Fruit fly (Drosophila melanogaster): ENCODE results near the gene ND-13B.

The ND-13B gene

DNA sequence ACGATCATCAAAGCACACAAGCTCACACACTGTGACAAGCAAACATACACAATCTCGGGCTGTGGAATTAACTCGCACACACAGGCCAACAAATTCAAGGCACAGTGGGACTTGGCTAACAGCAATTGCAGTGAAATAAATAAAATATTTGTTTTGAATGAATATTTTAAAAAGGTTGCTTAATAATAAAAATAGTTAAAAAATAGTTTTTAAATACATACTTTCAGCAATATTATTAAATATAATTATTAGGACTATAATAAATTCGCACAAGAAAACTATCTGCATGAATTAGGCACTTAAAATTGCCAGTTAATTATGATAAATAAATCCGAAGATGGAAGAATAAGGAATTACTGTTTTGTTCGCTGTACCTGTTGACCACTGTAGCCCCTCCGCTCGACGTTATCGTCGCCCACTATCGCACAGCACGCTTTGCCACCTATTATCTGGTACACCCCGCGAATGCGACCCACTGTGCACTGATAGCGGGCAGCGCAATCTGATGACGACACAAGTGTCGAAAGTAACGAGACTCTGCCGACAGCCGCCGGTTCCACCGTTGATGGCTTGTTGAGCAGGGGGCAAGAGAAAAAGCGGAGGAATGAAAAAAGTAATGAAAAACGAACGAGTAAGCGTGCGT is 11.1 kb downstream of the ND-13B start (continued):
- TF ChIP-seq CG11398 (GFP tag; optimal IDR thresholded peaks at IDR 0.05) (peak; percentile 82), Ada2b (GFP tag; IDR thresholded peaks at IDR 0.05) (peak; percentile 95), ERR (GFP tag; optimal IDR thresholded peaks at IDR 0.05) (peak; percentile 39), CG8944 (GFP tag; optimal IDR thresholded peaks at IDR 0.05) (peak; percentile 70), CG6175 (GFP tag; IDR thresholded peaks at IDR 0.05) (peak; percentile 96), abd-A (tag; optimal IDR thresholded peaks at IDR 0.05) (peak; percentile 72), oc (tag; optimal IDR thresholded peaks at IDR 0.05) (peak; percentile 96), CG11560 (tag; IDR thresholded peaks at IDR 0.05) (peak; percentile 92), CG34376 (GFP tag; optimal IDR thresholded peaks at IDR 0.05) (peak; percentile 98), CG1529 (GFP tag; optimal IDR thresholded peaks at IDR 0.05) (peak; percentile 98), CG4617 (GFP tag; optimal IDR thresholded peaks at IDR 0.05; ENCODE audit: borderline replicate concordance) (peak; percentile 91), Abd-B (GFP tag; optimal IDR thresholded peaks at IDR 0.05) (peak; percentile 96), inv (GFP tag; IDR thresholded peaks at IDR 0.05; ENCODE audit: partially characterized antibody) (peak; percentile 14; the same call in 1 of the 2 replicates), CG7987 (GFP tag; optimal IDR thresholded peaks at IDR 0.05) (peak; percentile 79), Gsc (GFP tag; IDR thresholded peaks at IDR 0.05) (no peak; the same call in 1 of the 2 replicates), CG7839 (tag; optimal IDR thresholded peaks at IDR 0.05) (peak; percentile 99), gce (GFP tag; IDR thresholded peaks at IDR 0.05) (peak; percentile 89), Stat92E (GFP tag; optimal IDR thresholded peaks at IDR 0.05) (peak in 1 of 3 experiments; percentile 89), CG11695 (GFP tag; IDR thresholded peaks at IDR 0.05) (peak; percentile 99), Drgx (GFP tag; IDR thresholded peaks at IDR 0.05) (peak; percentile 95), cato (GFP tag; optimal IDR thresholded peaks at IDR 0.05; ENCODE audit: borderline replicate concordance) (peak; percentile 97), hkb (optimal IDR thresholded peaks at IDR 0.05) (no peak), hkb (GFP tag; IDR thresholded peaks at IDR 0.05) (peak; percentile 98), CG1647 (GFP tag; optimal IDR thresholded peaks at IDR 0.05) (peak; percentile 69), E2f1 (GFP tag; IDR thresholded peaks at IDR 0.05) (peak; percentile 96), CG18764 (GFP tag; optimal IDR thresholded peaks at IDR 0.05) (peak; percentile 95), Hr39 (optimal IDR thresholded peaks at IDR 0.05) (no peak), CG17912 (GFP tag; optimal IDR thresholded peaks at IDR 0.05) (peak; percentile 54), Spps (tag; optimal IDR thresholded peaks at IDR 0.05) (peak; percentile 89), CG16813 (GFP tag; IDR thresholded peaks at IDR 0.05; ENCODE audit: partially characterized antibody) (0 out of 3 replicates have a peak, but pooled peaks have one; percentile 44), zfh1 (GFP tag; IDR thresholded peaks at IDR 0.05) (peak; percentile 93), CG30020 (tag; optimal IDR thresholded peaks at IDR 0.05) (peak; percentile 89), CG7271 (tag; optimal IDR thresholded peaks at IDR 0.05) (peak; percentile 72), MTF-1 (GFP tag; optimal IDR thresholded peaks at IDR 0.05; ENCODE audit: borderline replicate concordance) (peak; percentile 84), CG4820 (GFP tag; optimal IDR thresholded peaks at IDR 0.05) (peak; percentile 97), amos (GFP tag; IDR thresholded peaks at IDR 0.05; ENCODE audit: partially characterized antibody) (no peak; the same call in 1 of the 2 replicates), phol (tag; optimal IDR thresholded peaks at IDR 0.05) (peak; percentile 98), run (tag; optimal IDR thresholded peaks at IDR 0.05) (peak; percentile 97), CG12659 (GFP tag; optimal IDR thresholded peaks at IDR 0.05) (peak; percentile 99), unc-4 (GFP tag; IDR thresholded peaks at IDR 0.05; ENCODE audit: partially characterized antibody) (no peak), ham (GFP tag; IDR thresholded peaks at IDR 0.05) (peak; percentile 91), hth (optimal IDR thresholded peaks at IDR 0.05) (no peak), ind (GFP tag; optimal IDR thresholded peaks at IDR 0.05) (peak; percentile 98), YL-1 (GFP tag; optimal IDR thresholded peaks at IDR 0.05) (peak; percentile 95), insv (GFP tag; optimal IDR thresholded peaks at IDR 0.05) (peak in 1 of 2 experiments; percentile 81), CG11696 (GFP tag; IDR thresholded peaks at IDR 0.05) (peak; percentile 80), hb (GFP tag; IDR thresholded peaks at IDR 0.05; ENCODE audit: partially characterized antibody) (0 out of 3 replicates have a peak, but pooled peaks have one; percentile 50), chn (GFP tag; optimal IDR thresholded peaks at IDR 0.05) (peak; percentile 92), CG7963 (GFP tag; IDR thresholded peaks at IDR 0.05; ENCODE audit: partially characterized antibody) (0 out of 3 replicates have a peak, but pooled peaks have one; percentile 26)
